Worm (Caenorhabditis elegans) whole organism, mixed stage, embryonic: Measurements from ENCODE around the gene F33G12.3.

ENCODE experiments used
- blmp-1 ChIP-seq: fragments of 150-350 bp; optimal IDR thresholded peaks from 2 replicates; lab custom pipeline; 2014; ENCODE audit warnings: missing biosample characterization, missing genetic modification characterization
- elt-1 ChIP-seq: sonication (generic microtip); optimal IDR thresholded peaks from 2 replicates; lab custom pipeline; 2017; ENCODE audit warnings: missing genetic modification characterization, mild to moderate bottlenecking, missing compliant biosample characterization, antibody characterized with exemption, moderate library complexity, borderline replicate concordance; ENCODE audit not compliant: insufficient read depth
- lsy-2 ChIP-seq: fragments of 150-350 bp; optimal IDR thresholded peaks from 2 replicates; lab custom pipeline; 2014; ENCODE audit warnings: missing biosample characterization, missing genetic modification characterization
- nhr-12 ChIP-seq: fragments of 150-350 bp; optimal IDR thresholded peaks from 2 replicates; lab custom pipeline; 2014; ENCODE audit warnings: missing biosample characterization, missing genetic modification characterization
- pha-4 ChIP-seq: fragments of 150-350 bp; optimal IDR thresholded peaks from 2 replicates; lab custom pipeline; 2018; ENCODE audit warnings: missing biosample characterization, missing genetic modification reagents, missing genetic modification characterization
- sem-2 ChIP-seq: fragments of 200-800 bp; sonication (Bioruptor generic); optimal IDR thresholded peaks from 2 replicates; lab custom pipeline; 2018; ENCODE audit warnings: mild to moderate bottlenecking, missing genetic modification characterization, missing compliant biosample characterization
- snpc-4 ChIP-seq: fragments of 150-350 bp; optimal IDR thresholded peaks from 2 replicates; lab custom pipeline; 2014; ENCODE audit warnings: missing biosample characterization, missing genetic modification characterization
- sptf-1 ChIP-seq: sonication (generic microtip); optimal IDR thresholded peaks from 2 replicates; lab custom pipeline; 2017; ENCODE audit warnings: mild to moderate bottlenecking, missing genetic modification characterization, moderate library complexity, missing compliant biosample characterization
- ztf-11 ChIP-seq: fragments of 150-350 bp; optimal IDR thresholded peaks from 2 replicates; lab custom pipeline; 2014; ENCODE audit warnings: missing biosample characterization, missing genetic modification characterization

DNA sequence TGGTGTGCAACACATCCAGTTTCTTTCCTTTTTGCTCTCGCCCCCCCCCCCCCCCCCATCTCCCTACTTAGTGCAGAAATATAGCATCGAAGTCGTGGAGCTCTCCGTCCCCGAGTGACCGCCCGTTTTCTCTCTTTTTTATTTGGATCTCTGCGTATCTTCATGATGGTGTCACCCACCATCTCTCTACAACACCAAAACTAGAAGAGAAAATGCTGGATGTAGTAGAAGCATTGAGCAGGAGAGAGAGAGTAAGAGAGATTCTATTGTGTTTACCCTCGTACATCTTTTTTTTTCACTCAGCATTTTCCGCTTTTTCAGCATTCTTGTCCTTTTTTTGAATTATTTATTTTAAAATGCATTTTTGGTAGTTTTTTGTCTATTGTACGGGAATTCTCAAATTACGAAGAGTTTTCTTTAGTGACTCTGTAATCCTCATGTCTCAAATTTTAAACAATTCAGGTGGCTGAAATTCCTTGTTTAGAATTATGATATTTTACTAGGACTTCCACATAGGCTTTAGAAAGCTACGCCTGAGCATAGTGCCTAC, 8.6 kb upstream of the F33G12.3 start:
- TF ChIP-seq snpc-4 (tag; lab: Kevin White, UChicago) (no peak), elt-1 (tag; lab: Kevin White, UChicago) (no peak), sptf-1 (tag; lab: Kevin White, UChicago) (peak; percentile 35), nhr-12 (tag; lab: Kevin White, UChicago) (no peak), blmp-1 (tag; lab: Kevin White, UChicago) (no peak), ztf-11 (tag; lab: Kevin White, UChicago) (no peak), lsy-2 (no peak), pha-4 (tag; lab: Kevin White, UChicago) (no peak), sem-2 (GFP tag; lab: Kevin White, UChicago) (no peak)
